Fruit fly (Drosophila melanogaster): ENCODE data around the gene yip2.

DNA sequence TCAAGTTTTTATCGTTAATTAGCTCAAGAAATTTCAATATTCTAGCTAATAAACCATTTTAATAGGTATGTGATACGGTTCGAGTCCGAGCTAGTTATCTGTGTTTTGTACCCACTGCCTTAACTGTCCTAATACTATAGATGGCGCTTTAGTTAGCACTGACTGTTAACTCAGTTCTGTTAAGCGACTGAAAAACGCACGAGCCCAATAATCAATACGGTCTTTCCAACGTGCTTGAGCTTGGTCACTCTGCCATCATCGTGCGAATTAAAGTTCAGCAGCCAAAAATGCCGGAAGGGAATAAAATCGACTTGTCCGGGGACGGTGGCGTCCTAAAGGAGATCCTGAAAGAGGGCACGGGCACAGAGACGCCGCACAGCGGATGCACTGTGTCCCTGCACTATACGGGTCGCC lies 27.2 kb upstream of the yip2 start, which contains the start of gene Fkbp59:
- TF ChIP-seq Ets98B (GFP tag; IDR thresholded peaks at IDR 0.05), result no peak; the same call in 1 of the 2 replicates
- TF ChIP-seq CG8159 (tag; optimal IDR thresholded peaks at IDR 0.05), result no peak
- no peak for TF ChIP-seq D1 (tag; optimal IDR thresholded peaks at IDR 0.05)
- no peak for TF ChIP-seq Pif1B (GFP tag; optimal IDR thresholded peaks at IDR 0.05)
- TF ChIP-seq CG34367 (tag; optimal IDR thresholded peaks at IDR 0.05), result no peak
- peak; percentile 41; the same call in 1 of the 3 replicates for TF ChIP-seq CG4496 (GFP tag; IDR thresholded peaks at IDR 0.05)
- no peak for TF ChIP-seq CG13204 (GFP tag; optimal IDR thresholded peaks at IDR 0.05)
- TF ChIP-seq Snoo (tag; optimal IDR thresholded peaks at IDR 0.05), result no peak
- TF ChIP-seq CG9948 (tag; optimal IDR thresholded peaks at IDR 0.05), result no peak
